Worm (Caenorhabditis elegans) whole organism, late embryonic: ENCODE results near the gene Y7A5A.20.

Experiments
- C08G9.2 ChIP-seq: sonication (generic microtip); optimal IDR thresholded peaks from 2 replicates; lab custom pipeline; 2016; ENCODE audit warnings: mild to moderate bottlenecking, missing genetic modification characterization, moderate library complexity, missing compliant biosample characterization
- C38D4.7 ChIP-seq: fragments of 200-800 bp; sonication (Bioruptor generic); optimal IDR thresholded peaks from 2 replicates; lab custom pipeline; 2018; ENCODE audit warnings: mild to moderate bottlenecking, missing genetic modification characterization, moderate library complexity, missing compliant biosample characterization
- F13H6.1 ChIP-seq: sonication (generic microtip); optimal IDR thresholded peaks from 2 replicates; lab custom pipeline; 2016; ENCODE audit warnings: missing genetic modification characterization, missing compliant biosample characterization
- K09A11.1 ChIP-seq: sonication (generic microtip); optimal IDR thresholded peaks from 2 replicates; lab custom pipeline; 2017; ENCODE audit warnings: antibody characterized with exemption, mild to moderate bottlenecking, missing genetic modification characterization, missing compliant biosample characterization; ENCODE audit not compliant: insufficient read depth
- T23F11.4 ChIP-seq: fragments of 200-800 bp; sonication (Bioruptor generic); optimal IDR thresholded peaks from 2 replicates; lab custom pipeline; 2018; ENCODE audit warnings: mild to moderate bottlenecking, missing genetic modification characterization, missing compliant biosample characterization
- Y22D7AL.16 ChIP-seq: sonication (generic microtip); optimal IDR thresholded peaks from 2 replicates; lab custom pipeline; 2016; ENCODE audit warnings: missing genetic modification characterization, missing compliant biosample characterization
- ahr-1 ChIP-seq: sonication (generic microtip); optimal IDR thresholded peaks from 2 replicates; lab custom pipeline; 2016; ENCODE audit warnings: missing genetic modification characterization, missing compliant biosample characterization
- ama-1 ChIP-seq: fragments of 150-350 bp; optimal IDR thresholded peaks from 2 replicates; lab custom pipeline; 2014
- ceh-14 ChIP-seq: sonication (generic microtip); optimal IDR thresholded peaks from 2 replicates; lab custom pipeline; 2016; ENCODE audit warnings: missing genotype, missing genetic modification characterization, missing compliant biosample characterization
- ceh-18 ChIP-seq: sonication (generic microtip); optimal IDR thresholded peaks from 2 replicates; lab custom pipeline; 2016; ENCODE audit warnings: missing genetic modification characterization, missing compliant biosample characterization
- ceh-19 ChIP-seq: fragments of 200-800 bp; sonication (Bioruptor generic); optimal IDR thresholded peaks from 2 replicates; lab custom pipeline; 2018; ENCODE audit warnings: mild to moderate bottlenecking, missing genetic modification characterization, missing compliant biosample characterization
- ceh-2 ChIP-seq: sonication (generic microtip); optimal IDR thresholded peaks from 2 replicates; lab custom pipeline; 2016; ENCODE audit warnings: missing genotype, missing genetic modification characterization, missing compliant biosample characterization
- ceh-22 ChIP-seq: sonication (generic microtip); optimal IDR thresholded peaks from 2 replicates; lab custom pipeline; 2017; ENCODE audit warnings: missing biosample characterization, missing genetic modification characterization
- ceh-24 ChIP-seq: sonication (generic microtip); optimal IDR thresholded peaks from 2 replicates; lab custom pipeline; 2016; ENCODE audit warnings: mild to moderate bottlenecking, missing genetic modification characterization, missing compliant biosample characterization
- ceh-30 ChIP-seq: fragments of 150-350 bp; optimal IDR thresholded peaks from 2 replicates; lab custom pipeline; 2014; ENCODE audit warnings: missing biosample characterization, missing genetic modification characterization
- ceh-31 ChIP-seq: sonication (generic microtip); optimal IDR thresholded peaks from 2 replicates; lab custom pipeline; 2016; ENCODE audit warnings: missing genetic modification characterization, missing compliant biosample characterization
- ceh-34 ChIP-seq: sonication (generic microtip); optimal IDR thresholded peaks from 2 replicates; lab custom pipeline; 2016; ENCODE audit warnings: mild to moderate bottlenecking, missing genetic modification characterization, missing compliant biosample characterization
- dve-1 ChIP-seq: sonication (generic microtip); optimal IDR thresholded peaks from 2 replicates; lab custom pipeline; 2017; ENCODE audit warnings: antibody characterized with exemption, mild to moderate bottlenecking, missing genetic modification characterization, missing compliant biosample characterization
- fax-1 ChIP-seq: sonication (generic microtip); optimal IDR thresholded peaks from 2 replicates; lab custom pipeline; 2016; ENCODE audit warnings: missing genotype, missing genetic modification characterization, missing compliant biosample characterization
- fkh-6 ChIP-seq: sonication (generic microtip); optimal IDR thresholded peaks from 2 replicates; lab custom pipeline; 2016; ENCODE audit warnings: missing genetic modification characterization, missing compliant biosample characterization
- gmeb-2 ChIP-seq: sonication (generic microtip); optimal IDR thresholded peaks from 2 replicates; lab custom pipeline; 2016; ENCODE audit warnings: missing genetic modification characterization, inconsistent platforms, missing compliant biosample characterization
- hlh-13 ChIP-seq: fragments of 200-800 bp; sonication (Bioruptor generic); optimal IDR thresholded peaks from 2 replicates; lab custom pipeline; 2018; ENCODE audit warnings: mild to moderate bottlenecking, missing genetic modification characterization, missing compliant biosample characterization
- hlh-30 ChIP-seq: sonication (generic microtip); optimal IDR thresholded peaks from 2 replicates; lab custom pipeline; 2017; ENCODE audit warnings: antibody characterized with exemption, missing genetic modification characterization, missing compliant biosample characterization; ENCODE audit not compliant: insufficient read depth
- hlh-6 ChIP-seq: sonication (generic microtip); optimal IDR thresholded peaks from 2 replicates; lab custom pipeline; 2016; ENCODE audit warnings: missing genotype, missing genetic modification characterization, missing compliant biosample characterization
- hlh-8 ChIP-seq: sonication (generic microtip); optimal IDR thresholded peaks from 2 replicates; lab custom pipeline; 2016; ENCODE audit warnings: missing genotype, missing genetic modification characterization, missing compliant biosample characterization
- lim-6 ChIP-seq: sonication (generic microtip); optimal IDR thresholded peaks from 2 replicates; lab custom pipeline; 2016; ENCODE audit warnings: missing genetic modification characterization, missing compliant biosample characterization
- madf-2 ChIP-seq: sonication (generic microtip); optimal IDR thresholded peaks from 2 replicates; lab custom pipeline; 2017; ENCODE audit warnings: missing genetic modification characterization, missing compliant biosample characterization
- nfya-1 ChIP-seq: sonication (generic microtip); optimal IDR thresholded peaks from 2 replicates; lab custom pipeline; 2017; ENCODE audit warnings: missing genetic modification characterization, mild to moderate bottlenecking, missing compliant biosample characterization, antibody characterized with exemption, moderate library complexity
- nhr-11 ChIP-seq: fragments of 150-350 bp; optimal IDR thresholded peaks from 2 replicates; lab custom pipeline; 2014; ENCODE audit warnings: missing biosample characterization, missing genetic modification characterization
- odd-2 ChIP-seq: sonication (generic microtip); optimal IDR thresholded peaks from 2 replicates; lab custom pipeline; 2017; ENCODE audit warnings: antibody characterized with exemption, mild to moderate bottlenecking, missing genetic modification characterization, missing compliant biosample characterization
- pax-1 ChIP-seq: fragments of 150-350 bp; optimal IDR thresholded peaks from 2 replicates; lab custom pipeline; 2014; ENCODE audit warnings: missing biosample characterization, missing genetic modification characterization
- pha-2 ChIP-seq: sonication (generic microtip); optimal IDR thresholded peaks from 2 replicates; lab custom pipeline; 2017; ENCODE audit warnings: mild to moderate bottlenecking, missing genetic modification characterization, missing compliant biosample characterization
- sdc-2 ChIP-seq: sonication (generic microtip); optimal IDR thresholded peaks from 2 replicates; lab custom pipeline; 2016; ENCODE audit warnings: missing genotype, missing genetic modification characterization, missing compliant biosample characterization
- sox-2 ChIP-seq: fragments of 200-800 bp; sonication (Bioruptor generic); IDR thresholded peaks from 2 replicates; pipeline ENCODE4 v1.3.6; 2022; ENCODE audit warnings: missing genetic modification reagents, missing genetic modification characterization, missing compliant biosample characterization
- syd-9 ChIP-seq: sonication (generic microtip); optimal IDR thresholded peaks from 2 replicates; lab custom pipeline; 2016; ENCODE audit warnings: mild to moderate bottlenecking, missing genetic modification characterization, moderate library complexity, missing compliant biosample characterization
- ttx-3 ChIP-seq: sonication (generic microtip); optimal IDR thresholded peaks from 2 replicates; lab custom pipeline; 2016; ENCODE audit warnings: missing genetic modification reagents, missing genetic modification characterization, missing compliant biosample characterization
- unc-3 ChIP-seq, 2 experiments: fragments of 200-800 bp in 1 of 2; sonication (Bioruptor generic) in 1 of 2; sonication (generic microtip) in 1 of 2; conservative IDR thresholded peaks in 1 of 2; optimal IDR thresholded peaks in 1 of 2; 2 replicates each; pipeline versions ENCODE4 v1.3.6 to Lab custom; 2016 to 2022; ENCODE audit warnings: missing compliant biosample characterization in 2 of 2, missing genetic modification characterization in 2 of 2, missing genetic modification reagents in 1 of 2
- unc-42 ChIP-seq: sonication (generic microtip); optimal IDR thresholded peaks from 2 replicates; lab custom pipeline; 2016; ENCODE audit warnings: missing genotype, missing genetic modification characterization, missing compliant biosample characterization
- unc-55 ChIP-seq: sonication (generic microtip); optimal IDR thresholded peaks from 2 replicates; lab custom pipeline; 2017; ENCODE audit warnings: missing biosample characterization, missing genetic modification reagents, missing genetic modification characterization
- unc-86 ChIP-seq: sonication (generic microtip); optimal IDR thresholded peaks from 2 replicates; lab custom pipeline; 2016; ENCODE audit warnings: missing genetic modification characterization, missing compliant biosample characterization

Y7A5A.20 gene

DNA sequence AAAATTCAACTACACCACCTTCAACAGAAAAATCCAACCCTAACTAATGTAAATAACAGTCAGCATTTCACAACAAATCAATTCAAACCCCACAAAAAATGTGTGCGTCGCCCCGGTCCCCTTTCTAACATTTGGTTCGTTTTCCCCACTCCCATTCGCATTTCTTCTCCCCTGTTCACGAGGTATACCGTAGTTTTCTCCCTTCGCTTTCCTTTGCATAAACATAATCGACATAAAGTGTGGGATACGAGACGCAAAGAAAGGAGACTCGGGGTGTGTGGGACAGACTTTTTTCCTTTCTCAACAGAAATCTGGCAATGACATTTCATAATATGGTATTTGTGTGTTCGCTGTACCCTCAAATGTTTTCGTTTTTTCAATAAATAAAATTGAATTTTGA, 16.8 kb upstream of the Y7A5A.20 start:
- TF ChIP-seq ceh-2 (tag; lab: Kevin White, UChicago) (no peak), fax-1 (tag; lab: Kevin White, UChicago) (no peak), pha-2 (tag; lab: Kevin White, UChicago) (no peak), ceh-14 (tag; lab: Kevin White, UChicago) (no peak), hlh-6 (no peak), ceh-24 (no peak), madf-2 (no peak), sdc-2 (tag; lab: Kevin White, UChicago) (peak; percentile 90)

DNA sequence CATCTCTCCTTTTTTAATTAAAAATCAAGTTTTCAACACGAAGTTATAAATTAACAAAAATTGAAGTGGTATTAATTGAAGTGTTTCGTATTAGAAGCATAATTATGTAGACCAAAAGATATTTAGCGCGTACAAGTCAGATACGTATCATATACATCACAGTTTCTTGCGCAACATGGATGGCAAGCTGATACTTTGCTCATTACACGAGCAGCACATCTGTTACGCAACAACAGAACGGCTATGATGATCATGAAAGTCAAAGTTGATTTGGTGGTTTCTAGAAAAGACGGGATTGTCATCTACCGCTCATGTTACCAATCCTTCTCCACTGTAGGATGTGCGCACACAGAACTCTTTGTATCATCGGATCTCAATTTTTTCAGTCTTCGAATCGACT, 13.6 kb upstream of the Y7A5A.20 start:
- no peak for TF ChIP-seq hlh-8 (tag; lab: Kevin White, UChicago)
- no peak for TF ChIP-seq ama-1 (lab: Kevin White, UChicago)
- TF ChIP-seq ceh-34 (tag; lab: Kevin White, UChicago), result no peak
- no peak for TF ChIP-seq ceh-18 (tag; lab: Kevin White, UChicago)
- no peak for TF ChIP-seq unc-55 (GFP tag; lab: Kevin White, UChicago)
- no peak for TF ChIP-seq hlh-6
- TF ChIP-seq hlh-13 (GFP tag; lab: Kevin White, UChicago), result no peak
- no peak for TF ChIP-seq nhr-11
- no peak for TF ChIP-seq K09A11.1
- TF ChIP-seq F13H6.1 (tag; lab: Kevin White, UChicago), result no peak
- TF ChIP-seq, all 69 proteins: peak for 0

DNA sequence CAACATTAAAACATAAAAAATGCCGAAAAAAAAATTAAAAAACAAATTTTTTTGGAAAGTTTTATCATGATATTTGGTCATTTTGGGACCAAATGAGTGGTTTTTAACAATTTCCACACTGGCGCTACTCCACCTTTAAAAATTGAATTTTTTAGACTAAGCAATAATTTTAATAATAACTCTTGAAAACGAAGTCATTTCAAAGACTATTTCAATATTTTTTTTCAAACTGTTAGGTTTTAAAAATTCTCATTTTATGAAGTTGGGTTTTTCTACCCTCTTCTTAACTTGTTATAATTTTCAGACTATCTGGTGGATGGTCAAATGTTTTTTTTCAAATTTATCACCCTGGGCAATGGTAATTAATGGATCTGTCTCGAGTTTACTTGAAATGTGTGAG, 6.0 kb upstream of the Y7A5A.20 start, which contains the start of gene Y7A5A.8:
TSS of gene Y7A5A.8 (plus strand) at position 301 of the 400 bp plus-strand sequence.
- no peak for TF ChIP-seq unc-86 (tag; lab: Kevin White, UChicago)
- no peak for TF ChIP-seq ceh-19 (GFP tag; lab: Kevin White, UChicago)
- TF ChIP-seq F13H6.1 (tag; lab: Kevin White, UChicago), result no peak
- no peak for TF ChIP-seq gmeb-2 (tag; lab: Kevin White, UChicago)
- no peak for TF ChIP-seq ceh-24
- TF ChIP-seq ceh-31 (tag; lab: Kevin White, UChicago), result no peak
- no peak for TF ChIP-seq lim-6 (tag; lab: Kevin White, UChicago)
- no peak for TF ChIP-seq hlh-13 (GFP tag; lab: Kevin White, UChicago)
- TF ChIP-seq ceh-34 (tag; lab: Kevin White, UChicago), result no peak
- no peak for TF ChIP-seq hlh-30 (tag; lab: Kevin White, UChicago)
- no peak for TF ChIP-seq Y22D7AL.16 (tag; lab: Kevin White, UChicago)
- TF ChIP-seq madf-2, result no peak
- TF ChIP-seq odd-2 (tag; lab: Kevin White, UChicago), result no peak
- no peak for TF ChIP-seq unc-42 (tag; lab: Kevin White, UChicago)
- no peak for TF ChIP-seq fkh-6 (tag; lab: Kevin White, UChicago)
- TF ChIP-seq unc-55 (GFP tag; lab: Kevin White, UChicago), result no peak
- TF ChIP-seq ceh-30, result no peak
- no peak for TF ChIP-seq ceh-22 (tag; lab: Kevin White, UChicago)

DNA sequence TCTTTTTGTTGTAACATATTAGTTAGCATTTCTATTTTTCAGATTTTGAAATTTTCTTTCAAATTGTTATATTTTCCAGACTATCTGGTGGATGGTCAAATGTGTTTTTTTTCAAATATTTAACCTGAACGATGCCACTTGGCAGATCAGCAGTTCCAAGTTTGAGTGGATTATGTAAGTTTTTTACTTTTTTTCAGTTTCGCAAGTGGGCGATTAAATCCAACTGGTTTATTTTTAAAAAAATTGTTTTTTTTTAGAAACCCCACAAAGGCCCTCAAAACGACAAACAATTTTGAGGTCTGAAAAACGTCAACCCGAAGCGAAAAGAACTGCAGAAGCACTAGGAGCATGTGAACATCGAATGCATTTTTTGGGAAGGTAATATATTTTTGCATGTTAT, 1.3 kb upstream of the Y7A5A.20 start, which contains the start of gene Y7A5A.9:
TSS of gene Y7A5A.9 (plus strand) at position 301 of the 400 bp plus-strand sequence.
- TF ChIP-seq sox-2 (GFP tag; lab: Robert Waterston, UW) (no peak), nfya-1 (tag; lab: Kevin White, UChicago) (no peak), C38D4.7 (GFP tag; lab: Kevin White, UChicago) (no peak), syd-9 (no peak), unc-3 (GFP tag; conservative IDR thresholded peaks at IDR 0.05; lab: Robert Waterston, UW) (no peak), unc-3 (tag; optimal IDR thresholded peaks at IDR 0.05; lab: Kevin White, UChicago) (no peak), fax-1 (tag; lab: Kevin White, UChicago) (no peak), ceh-22 (tag; lab: Kevin White, UChicago) (no peak), ceh-18 (tag; lab: Kevin White, UChicago) (no peak), ceh-19 (GFP tag; lab: Kevin White, UChicago) (no peak), pha-2 (tag; lab: Kevin White, UChicago) (no peak), ttx-3 (no peak), dve-1 (no peak), ahr-1 (tag; lab: Kevin White, UChicago) (no peak), T23F11.4 (GFP tag; lab: Kevin White, UChicago) (no peak), C08G9.2 (tag; lab: Kevin White, UChicago) (no peak), fkh-6 (tag; lab: Kevin White, UChicago) (no peak), pax-1 (tag; lab: Kevin White, UChicago) (no peak), ceh-24 (no peak)
